Fruit fly (Drosophila melanogaster) whole organism, larva: Measurements from ENCODE around the gene HP1c.

ENCODE experiments used
- noc ChIP-seq: fragments of 200-800 bp; sonication (Bioruptor generic); optimal IDR thresholded peaks from 3 replicates; lab custom pipeline; 2019; ENCODE audit warnings: missing biosample characterization, mild to moderate bottlenecking, missing genetic modification characterization, moderate library complexity

Gene HP1c

dm6 chr3R:22766072-22766471, 20.7 kb downstream of the HP1c start, which contains the start of gene Nepl15:
TSS of gene Nepl15 (minus strand) at chr3R:22766172.
- TF ChIP-seq noc (tag; lab: Kevin White, UChicago): no peak

DNA sequence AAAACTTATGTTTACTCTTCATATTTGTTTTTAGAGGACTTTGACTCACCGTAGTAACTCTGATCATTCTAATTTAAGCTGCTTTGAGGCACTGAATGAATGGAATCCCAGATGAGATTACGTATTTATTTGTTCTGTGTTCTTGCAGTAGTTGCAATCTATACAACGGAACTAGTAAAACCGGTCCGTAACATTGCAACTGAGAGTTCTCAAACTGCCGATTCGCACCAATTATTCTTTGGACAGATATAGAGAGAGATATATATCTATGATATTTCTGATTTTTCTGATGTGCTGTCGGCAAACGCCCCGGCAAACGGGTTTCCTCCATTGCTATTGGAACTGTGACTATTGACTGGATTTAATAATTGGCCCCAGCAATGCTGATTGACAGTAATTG, 22.2 kb downstream of the HP1c start, which contains the start of gene CG13841:
Gene CG13841, minus strand, starts transcription at position 101 of the 400 bp plus-strand sequence.
- no peak for TF ChIP-seq noc (tag; lab: Kevin White, UChicago)

- TF ChIP-seq noc (tag; lab: Kevin White, UChicago): no peak
These were observed 23.2 kb downstream of the HP1c start, which contains the start of gene CG43091 for dm6 chr3R:22768633-22769032. TSS of gene CG43091 (minus strand) at chr3R:22768733.

- no peak for TF ChIP-seq noc (tag; lab: Kevin White, UChicago)
These were observed 24.1 kb downstream of the HP1c start, which contains the start of gene CG43092 for dm6 chr3R:22769567-22769966. TSS of gene CG43092 (minus strand) at chr3R:22769667.

DNA sequence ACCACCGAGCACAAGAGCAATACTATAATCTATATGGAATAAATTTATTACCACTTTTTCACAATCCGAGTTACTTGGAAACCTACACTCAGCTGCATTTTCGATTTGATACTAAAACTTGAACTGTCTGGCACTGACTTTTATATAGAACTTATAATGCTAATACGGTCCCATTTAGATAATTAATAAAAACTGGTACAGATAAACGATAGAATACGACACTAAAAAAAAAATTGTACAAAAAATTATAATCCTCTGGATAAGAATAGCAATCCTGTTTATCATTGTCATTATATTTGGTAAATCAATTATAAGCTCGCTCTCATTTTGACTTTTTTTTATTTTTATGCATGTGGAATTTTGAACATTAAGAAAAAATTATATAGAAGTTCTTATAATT, 24.8 kb downstream of the HP1c start, which contains the start of gene CG43093:
Gene CG43093, minus strand, starts transcription at position 101 of the 400 bp plus-strand sequence.
- no peak for TF ChIP-seq noc (tag; lab: Kevin White, UChicago)

DNA sequence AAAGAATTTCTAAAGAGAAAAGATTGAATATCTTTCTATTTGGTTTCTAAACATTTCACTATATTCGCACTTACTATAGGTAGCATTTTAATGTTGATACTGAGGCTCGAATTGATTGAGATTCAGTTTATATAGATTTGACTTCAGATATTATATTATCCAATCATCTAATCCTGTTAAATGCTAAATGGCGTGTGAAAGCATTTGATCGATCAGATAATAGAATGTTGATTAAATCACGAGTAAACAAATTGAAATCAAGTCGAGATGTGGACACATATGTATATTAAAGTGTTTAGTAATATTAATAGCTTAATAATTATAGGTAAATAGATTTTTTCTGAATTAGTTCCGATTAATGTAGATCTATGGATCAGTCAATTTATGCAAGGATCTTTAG, 25.5 kb downstream of the HP1c start, which contains the start of gene CG43094:
Gene CG43094, minus strand, starts transcription at position 101 of the 400 bp plus-strand sequence.
- no peak for TF ChIP-seq noc (tag; lab: Kevin White, UChicago)

DNA sequence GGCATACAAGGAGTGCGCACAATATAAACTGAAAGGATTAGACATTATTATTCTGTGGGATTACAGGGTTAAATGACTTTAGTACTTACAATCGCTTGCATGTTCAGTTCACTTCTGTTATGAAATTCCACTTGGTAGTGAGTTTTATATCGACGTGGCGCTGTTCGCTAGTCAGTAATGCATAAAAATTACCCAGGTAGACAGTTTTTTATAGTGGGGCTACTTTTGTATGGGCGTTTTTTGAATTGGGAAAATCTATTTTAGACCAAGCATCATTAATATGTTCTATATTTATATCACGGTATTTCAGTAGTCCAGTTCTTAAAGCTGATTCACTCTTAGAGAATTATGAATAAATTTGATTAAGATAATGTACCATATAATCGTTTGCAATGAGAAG, 26.2 kb downstream of the HP1c start, which contains the start of gene CG43095:
Gene CG43095, minus strand, starts transcription at position 101 of the 400 bp plus-strand sequence.
- no peak for TF ChIP-seq noc (tag; lab: Kevin White, UChicago)

dm6 chr3R:22776457-22776856, 31.0 kb downstream of the HP1c start:
- no peak for TF ChIP-seq noc (tag; lab: Kevin White, UChicago)

dm6 chr3R:22780135-22780534, 34.7 kb downstream of the HP1c start:
- no peak for TF ChIP-seq noc (tag; lab: Kevin White, UChicago)

dm6 chr3R:22781412-22781811, 36.0 kb downstream of the HP1c start:
- peak; percentile 23 for TF ChIP-seq noc (tag; lab: Kevin White, UChicago)

DNA sequence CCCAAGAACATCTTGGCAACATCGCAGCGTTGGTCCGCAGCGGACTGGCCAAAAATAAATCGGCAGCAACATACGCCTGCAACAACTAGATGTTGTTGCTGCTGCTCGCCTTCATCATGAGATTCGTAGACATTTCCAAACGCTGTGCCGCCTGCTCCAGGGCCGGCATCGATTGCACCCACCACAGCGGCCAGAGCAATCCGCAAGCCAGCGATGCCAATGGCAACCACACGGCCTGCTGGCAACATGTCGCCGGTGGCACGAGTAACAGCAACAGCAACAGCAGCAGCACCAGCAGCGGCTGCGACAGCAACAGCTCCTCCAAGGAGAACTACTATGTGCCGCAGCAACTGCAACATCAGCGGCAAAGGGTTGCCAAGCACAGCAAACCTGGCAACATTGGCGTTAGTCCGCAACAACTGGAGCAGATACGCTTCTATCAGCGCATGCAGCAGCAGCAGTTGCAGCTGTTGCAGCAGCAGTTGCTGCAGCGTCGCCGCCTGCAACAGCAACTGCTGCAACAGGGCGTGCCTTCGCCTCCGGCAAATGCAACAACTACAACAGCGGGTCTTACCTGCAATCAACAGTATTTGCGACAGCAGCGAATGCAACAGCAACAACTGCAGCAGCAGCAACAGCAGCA, 39.4 kb downstream of the HP1c start:
- TF ChIP-seq noc (tag; lab: Kevin White, UChicago): no peak

dm6 chr3R:22789106-22789505, 43.7 kb downstream of the HP1c start:
- no peak for TF ChIP-seq noc (tag; lab: Kevin White, UChicago)

DNA sequence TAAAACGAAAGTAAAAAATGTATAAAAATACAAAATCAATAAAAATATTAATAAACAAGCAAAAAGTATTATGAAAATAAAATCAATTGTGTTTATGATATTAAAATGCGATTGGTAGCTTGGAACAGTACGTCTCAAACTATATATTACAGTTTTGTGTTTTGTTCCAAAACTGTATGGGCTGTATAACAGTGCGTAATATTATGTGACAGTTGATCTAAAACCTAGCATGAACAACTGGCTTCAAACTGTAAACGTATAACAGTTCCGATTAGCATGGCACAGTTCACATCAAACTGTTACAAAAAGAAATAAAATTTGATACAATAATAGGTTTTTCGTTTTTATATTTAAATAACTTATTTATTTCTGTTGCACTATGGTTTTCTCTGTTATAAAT, 48.5 kb downstream of the HP1c start:
- TF ChIP-seq noc (tag; lab: Kevin White, UChicago): no peak
